Fruit fly (Drosophila melanogaster): ENCODE data around the gene lmgA.
A peak's percentile ranks its signal among the peaks of the same experiment; 100 is the strongest.

Gene lmgA

DNA sequence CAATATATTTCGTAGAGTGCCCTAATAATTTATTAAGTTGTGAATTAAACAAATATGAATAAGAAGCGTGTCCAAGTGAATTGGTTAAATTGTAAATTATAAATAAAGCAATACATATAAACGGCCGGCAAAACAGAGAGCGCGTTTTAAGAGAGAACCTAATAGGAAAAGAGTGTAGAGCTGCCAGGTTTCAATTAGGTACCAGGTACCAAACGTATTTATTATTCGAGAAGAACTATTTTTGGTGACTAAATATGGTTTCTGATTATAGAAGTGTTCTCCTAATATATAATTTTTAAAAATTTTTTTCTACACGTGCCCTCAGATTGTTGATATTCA, 13.8 kb upstream of the lmgA start:
- no peak for TF ChIP-seq CG17801 (GFP tag; optimal IDR thresholded peaks at IDR 0.05; ENCODE audit: partially characterized antibody)

- peak; percentile 47 for TF ChIP-seq CG17801 (GFP tag; optimal IDR thresholded peaks at IDR 0.05; ENCODE audit: partially characterized antibody)
Observed at dm6 chr2L:8541469-8542233, 13.2 kb upstream of the lmgA start, which contains the start of gene Sema1a. Sema1a (plus strand) TSS chr2L:8542147.

- no peak for TF ChIP-seq CG17801 (GFP tag; optimal IDR thresholded peaks at IDR 0.05; ENCODE audit: partially characterized antibody)
Observed at dm6 chr2L:8538449-8539050, 10.1 kb upstream of the lmgA start.

DNA sequence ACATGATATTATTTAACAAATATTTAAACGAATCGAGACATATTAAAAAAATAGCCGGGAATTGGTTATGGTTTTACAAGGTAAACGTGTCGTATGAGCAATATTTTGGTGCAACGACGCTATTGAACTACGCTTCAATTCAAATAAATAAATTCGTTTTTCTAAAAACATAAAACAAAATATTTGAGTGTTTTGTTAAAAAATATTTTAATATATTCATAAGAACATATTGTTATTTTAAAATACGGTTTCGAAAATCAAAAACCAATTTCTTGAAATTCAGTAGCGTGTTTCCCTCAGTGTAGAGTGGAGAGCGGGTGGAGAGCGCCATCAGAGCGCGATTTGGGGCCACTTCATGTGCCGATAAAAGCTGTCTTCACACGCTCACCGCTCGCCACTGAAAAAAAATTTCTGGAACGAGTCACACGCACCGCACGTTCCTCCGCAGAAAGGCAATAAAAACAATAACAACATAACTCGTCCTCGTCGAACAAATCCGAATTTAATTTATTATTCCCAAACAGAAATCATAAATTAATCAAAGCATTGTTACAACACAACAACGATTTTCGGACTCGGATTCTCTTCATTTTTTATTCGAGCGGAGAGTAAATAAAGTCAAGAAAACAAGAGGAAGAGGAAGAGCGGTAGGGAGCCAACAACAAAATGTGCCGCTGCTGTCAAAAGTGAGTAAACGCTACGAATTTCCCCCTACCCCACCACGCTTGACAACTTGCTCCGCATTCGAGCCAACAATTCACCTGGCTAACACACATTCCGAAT, 7.2 kb upstream of the lmgA start:
- peak; percentile 89 for TF ChIP-seq CG17801 (GFP tag; optimal IDR thresholded peaks at IDR 0.05; ENCODE audit: partially characterized antibody)

DNA sequence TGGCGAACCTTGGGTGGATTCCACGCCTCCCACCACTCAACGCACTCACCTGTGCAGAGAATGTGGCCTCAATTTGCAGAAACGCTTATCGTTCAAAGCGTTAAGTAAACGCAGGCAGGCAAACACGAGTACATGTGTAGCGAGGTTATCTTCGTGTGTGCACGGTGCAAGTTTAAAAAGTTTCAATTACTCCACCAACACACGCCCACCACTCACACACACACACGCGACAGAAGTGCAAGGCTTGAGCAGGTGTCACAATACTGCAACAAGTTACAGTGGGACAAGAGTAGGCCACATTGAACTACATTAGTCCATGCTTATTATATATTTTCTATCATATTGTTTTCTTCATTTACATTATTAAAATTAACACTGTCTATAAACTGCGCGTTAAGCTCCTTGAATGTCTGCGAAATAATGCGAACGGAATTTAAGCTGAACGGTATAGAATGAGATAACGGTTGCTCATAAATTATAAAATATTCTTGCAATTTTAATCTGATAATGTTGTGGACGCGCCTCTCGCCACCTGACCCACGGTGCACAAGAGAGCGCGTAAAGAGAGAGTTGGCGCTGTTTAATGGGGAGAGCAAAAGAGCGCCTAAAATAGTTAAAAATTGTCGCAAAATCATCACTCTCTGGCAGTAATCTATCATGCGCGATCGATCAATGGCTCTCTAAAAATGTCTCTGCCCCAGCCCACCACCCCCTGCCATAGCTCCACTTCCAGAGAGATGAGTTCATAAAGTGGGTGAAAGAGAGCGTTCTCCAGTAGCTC, 6.3 kb upstream of the lmgA start:
- TF ChIP-seq CG17801 (GFP tag; optimal IDR thresholded peaks at IDR 0.05; ENCODE audit: partially characterized antibody): peak; percentile 96

dm6 chr2L:8534118-8534514, 5.7 kb upstream of the lmgA start:
- TF ChIP-seq CG17801 (GFP tag; optimal IDR thresholded peaks at IDR 0.05; ENCODE audit: partially characterized antibody): no peak

DNA sequence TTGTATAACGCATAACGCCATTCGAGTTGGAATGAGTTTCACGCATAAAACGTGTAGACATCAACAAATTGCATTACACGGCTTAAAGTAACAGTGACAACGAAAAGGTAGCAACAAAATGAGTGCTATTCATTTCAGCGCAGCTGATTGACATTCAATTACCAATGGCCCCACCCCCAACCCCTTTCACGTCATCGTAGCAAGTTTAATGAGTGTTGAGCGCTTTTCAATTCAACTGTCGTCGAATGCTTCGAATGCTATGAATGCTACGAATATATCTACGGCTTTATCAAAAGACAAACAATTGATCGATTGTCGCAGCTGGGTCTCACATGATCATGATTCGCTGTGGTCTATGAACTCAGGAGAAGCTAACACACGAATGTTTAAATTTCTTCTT, 5.2 kb upstream of the lmgA start:
- no peak for TF ChIP-seq CG17801 (GFP tag; optimal IDR thresholded peaks at IDR 0.05; ENCODE audit: partially characterized antibody)

dm6 chr2L:8532790-8533189, 4.4 kb upstream of the lmgA start:
- no peak for TF ChIP-seq CG17801 (GFP tag; optimal IDR thresholded peaks at IDR 0.05; ENCODE audit: partially characterized antibody)

DNA sequence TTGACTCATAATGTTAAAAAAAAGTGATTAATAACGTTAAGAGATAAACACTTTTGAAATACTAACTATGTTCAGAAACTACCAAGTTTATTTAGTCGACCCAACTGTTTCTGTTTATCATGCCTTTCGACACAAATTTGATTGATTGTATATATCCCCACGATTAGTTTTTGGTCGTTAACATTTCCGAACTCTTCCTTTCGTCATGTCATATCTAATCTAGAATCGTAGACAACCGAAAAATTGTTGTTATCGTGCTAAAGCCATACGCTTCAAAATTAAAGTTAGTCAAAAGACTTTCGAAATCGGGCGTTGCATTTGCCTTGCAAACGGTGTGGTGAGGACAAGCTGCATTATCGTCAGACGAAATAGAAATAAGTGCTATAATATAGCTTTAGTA, 1.8 kb upstream of the lmgA start:
- no peak for TF ChIP-seq CG17801 (GFP tag; optimal IDR thresholded peaks at IDR 0.05; ENCODE audit: partially characterized antibody)

DNA sequence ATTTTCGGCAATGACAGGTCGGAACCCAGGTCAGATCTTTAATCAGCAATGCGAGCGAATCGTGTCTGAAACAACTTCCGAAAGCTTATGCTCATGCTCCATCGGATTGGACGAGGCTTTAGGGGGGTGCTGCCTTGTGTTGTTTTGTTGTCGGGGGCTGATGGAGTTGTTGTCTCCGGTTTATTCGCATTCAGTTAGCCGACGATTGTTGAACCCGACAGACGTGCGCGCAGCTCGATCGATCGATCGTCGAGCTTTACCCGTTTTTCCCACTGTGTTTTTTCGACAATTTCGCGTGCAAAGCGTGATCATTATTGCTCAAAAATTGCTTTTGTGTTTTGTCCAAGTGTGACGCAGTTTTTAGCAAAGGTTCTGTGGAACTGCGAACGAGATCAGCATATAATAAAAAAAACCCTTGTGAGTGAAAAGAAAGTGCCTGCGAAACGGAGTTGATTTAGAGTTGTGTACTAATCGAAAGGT, 573 bp upstream of the lmgA start, which contains the start of gene CG17834:
Gene CG17834 (plus strand): TSS at position 191 of the 480 bp plus-strand sequence.
- no peak for TF ChIP-seq CG17801 (GFP tag; optimal IDR thresholded peaks at IDR 0.05; ENCODE audit: partially characterized antibody)

DNA sequence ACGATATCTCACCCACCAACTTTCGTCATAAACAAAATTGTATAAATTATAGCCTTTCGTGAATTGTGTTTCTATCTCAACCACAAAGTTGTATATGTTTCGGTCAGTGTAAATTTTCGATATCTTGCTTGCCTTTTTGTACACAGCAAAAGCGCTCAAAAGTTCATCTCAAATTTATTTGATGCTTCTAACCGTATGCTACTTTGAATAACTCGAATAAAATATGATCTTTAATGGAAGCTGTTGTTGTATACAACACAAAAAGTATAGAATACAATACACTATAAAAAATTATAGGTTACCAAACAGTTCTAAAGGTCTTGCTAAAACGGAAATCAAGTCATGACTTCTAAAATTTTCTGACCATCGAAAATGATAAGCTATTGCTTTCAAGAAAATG, 3.4 kb downstream of the lmgA start:
- no peak for TF ChIP-seq CG17801 (GFP tag; optimal IDR thresholded peaks at IDR 0.05; ENCODE audit: partially characterized antibody)

DNA sequence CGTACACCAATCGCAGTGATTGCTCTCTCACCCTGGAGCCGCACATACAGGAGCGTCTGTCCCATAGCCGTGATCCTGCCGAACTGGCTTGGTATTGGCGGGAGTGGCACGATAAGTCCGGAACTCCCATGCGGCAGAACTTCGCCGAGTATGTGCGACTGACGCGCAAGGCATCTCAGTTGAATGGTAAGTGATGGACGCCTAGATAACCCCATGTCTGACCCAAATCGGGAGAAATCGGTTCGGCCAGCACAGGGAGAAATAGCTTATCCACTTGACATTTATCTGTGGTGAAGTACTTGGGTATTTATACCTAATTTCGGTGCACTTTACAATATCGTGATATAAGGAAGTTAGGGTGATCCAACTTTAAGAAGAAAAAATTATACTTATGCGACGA, 5.6 kb downstream of the lmgA start:
- TF ChIP-seq CG17801 (GFP tag; optimal IDR thresholded peaks at IDR 0.05; ENCODE audit: partially characterized antibody): no peak

DNA sequence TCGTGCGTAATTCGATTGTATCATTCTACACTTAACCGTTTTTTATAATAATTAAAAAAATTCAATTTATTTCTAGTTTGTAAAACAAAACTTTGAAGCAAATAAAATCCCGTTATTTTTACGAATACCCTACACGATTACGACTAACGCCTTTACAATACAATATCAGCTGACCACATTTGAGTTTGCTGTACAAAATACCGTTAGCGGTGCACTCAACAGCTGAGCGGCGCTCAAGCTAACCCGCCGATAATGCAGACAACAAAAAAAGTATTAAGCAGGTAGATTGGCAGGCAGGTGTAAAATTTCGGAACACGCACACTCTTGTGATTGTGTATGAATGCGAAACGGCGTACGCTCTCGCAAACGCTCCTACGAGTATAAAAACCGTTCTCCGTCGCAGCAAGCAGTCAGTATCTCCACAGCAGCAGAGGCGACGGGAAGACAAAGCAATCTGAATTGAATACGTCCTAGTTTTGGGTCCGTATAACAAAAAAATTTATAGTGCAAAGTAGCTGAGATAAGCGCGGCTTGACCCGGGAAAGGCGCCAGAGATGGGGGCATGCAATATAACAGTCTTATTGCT, 6.6 kb downstream of the lmgA start, which contains the start of gene Acer:
Gene Acer (plus strand): TSS at position 210 of the 586 bp plus-strand sequence.
- TF ChIP-seq CG17801 (GFP tag; optimal IDR thresholded peaks at IDR 0.05; ENCODE audit: partially characterized antibody): peak; percentile 46

- no peak for TF ChIP-seq CG17801 (GFP tag; optimal IDR thresholded peaks at IDR 0.05; ENCODE audit: partially characterized antibody)
Observed at dm6 chr2L:8519390-8519789, 9.0 kb downstream of the lmgA start, which contains the start of gene Sgp. Sgp (plus strand) TSS chr2L:8519690.

Measured in ovary, adult (tissue).